Fruit fly (Drosophila melanogaster) whole organism, embryonic: ENCODE results near the gene CG34453.
A peak's percentile ranks its signal among the peaks of the same experiment; 100 is the strongest.

Experiments
- ATbp ChIP-seq: fragments of 200-800 bp; sonication (Bioruptor generic); optimal IDR thresholded peaks from 2 replicates; lab custom pipeline; 2017; ENCODE audit warnings: missing biosample characterization, mild to moderate bottlenecking, missing genetic modification characterization, missing genetic modification reagents
- Asciz ChIP-seq: fragments of 200-800 bp; sonication (Bioruptor generic); optimal IDR thresholded peaks from 2 replicates; lab custom pipeline; 2017; ENCODE audit warnings: missing biosample characterization, mild to moderate bottlenecking, missing genetic modification characterization, missing genetic modification reagents
- CG11504 ChIP-seq: fragments of 200-800 bp; sonication (Bioruptor generic); optimal IDR thresholded peaks from 3 replicates; lab custom pipeline; 2019; ENCODE audit warnings: missing biosample characterization, mild to moderate bottlenecking, missing genetic modification characterization, moderate library complexity
- CG13287 ChIP-seq: fragments of 200-800 bp; sonication (Bioruptor generic); IDR thresholded peaks from 2 replicates; pipeline ENCODE4 v1.3.6; 2022; ENCODE audit warnings: missing biosample characterization, missing genetic modification characterization; ENCODE audit not compliant: partially characterized antibody
- Meics ChIP-seq: fragments of 200-800 bp; sonication (Bioruptor generic); optimal IDR thresholded peaks from 2 replicates; lab custom pipeline; 2017; ENCODE audit warnings: missing biosample characterization, mild to moderate bottlenecking, missing genetic modification characterization
- pb ChIP-seq: fragments of 200-800 bp; sonication (Bioruptor generic); optimal IDR thresholded peaks from 3 replicates; lab custom pipeline; 2016; ENCODE audit warnings: missing biosample characterization, missing genetic modification characterization
- twi ChIP-seq: fragments of 200-800 bp; optimal IDR thresholded peaks from 2 replicates; lab custom pipeline; 2019; ENCODE audit warnings: missing biosample characterization, mild to moderate bottlenecking, missing genetic modification characterization, moderate library complexity
- vfl ChIP-seq: fragments of 200-800 bp; sonication (Bioruptor generic); optimal IDR thresholded peaks from 2 replicates; lab custom pipeline; 2016; ENCODE audit warnings: missing biosample characterization, missing genetic modification characterization
- vvl ChIP-seq: fragments of 200-800 bp; sonication (Bioruptor generic); IDR thresholded peaks from 2 replicates; pipeline ENCODE4 v1.3.6; 2022; ENCODE audit warnings: missing biosample characterization, missing genetic modification characterization
- wek ChIP-seq: fragments of 200-800 bp; sonication (Bioruptor generic); optimal IDR thresholded peaks from 3 replicates; lab custom pipeline; 2018; ENCODE audit warnings: missing biosample characterization, mild to moderate bottlenecking, missing genetic modification characterization, moderate library complexity

dm6 chr3L:282276-282675, 49.1 kb upstream of the CG34453 start:
- TF ChIP-seq Meics (GFP tag; lab: Kevin White, UChicago) = no peak
- TF ChIP-seq wek (GFP tag; lab: Kevin White, UChicago) = no peak
- TF ChIP-seq vfl (GFP tag; lab: Kevin White, UChicago) = no peak
- no peak for TF ChIP-seq twi (tag; lab: Kevin White, UChicago)
- TF ChIP-seq vvl (GFP tag; lab: Robert Waterston, UW) = peak; percentile 28; the same call in 1 of the 2 replicates
- no peak; the same call in 1 of the 2 replicates for TF ChIP-seq CG13287 (GFP tag; lab: Robert Waterston, UW)
- TF ChIP-seq pb (GFP tag; lab: Kevin White, UChicago) = no peak
- TF ChIP-seq Asciz (GFP tag; lab: Kevin White, UChicago) = no peak
- TF ChIP-seq ATbp (GFP tag; lab: Kevin White, UChicago) = no peak
- TF ChIP-seq CG11504 (tag; lab: Kevin White, UChicago) = peak; percentile 99
